Fruit fly (Drosophila melanogaster): ENCODE measurements around the gene CG15362.

DNA sequence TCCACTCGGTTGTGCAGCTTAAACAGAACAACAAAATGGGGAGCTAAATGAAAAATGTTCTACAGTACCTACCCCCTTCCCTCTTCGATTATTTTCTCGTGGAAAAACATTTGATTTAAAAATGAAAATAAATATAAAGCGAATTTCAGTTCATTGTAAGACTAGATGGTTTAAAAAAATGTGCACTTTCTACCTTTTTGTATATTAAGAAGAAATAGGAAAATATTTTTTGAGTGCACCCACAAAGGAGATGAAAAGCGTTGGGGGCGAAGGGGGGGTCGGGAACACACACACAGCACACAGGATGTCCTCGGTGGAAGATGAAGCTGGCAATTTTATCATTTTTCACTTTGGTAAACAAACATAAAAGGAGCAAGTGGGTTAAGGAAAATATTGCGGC lies 41.8 kb downstream of the CG15362 start:
- TF ChIP-seq Hnf4 (GFP tag; optimal IDR thresholded peaks at IDR 0.05) (no peak), tai (GFP tag; optimal IDR thresholded peaks at IDR 0.05) (no peak), Abd-B (GFP tag; optimal IDR thresholded peaks at IDR 0.05) (no peak), h (GFP tag; optimal IDR thresholded peaks at IDR 0.05) (no peak), pan (optimal IDR thresholded peaks at IDR 0.05) (no peak), CG9705 (GFP tag; optimal IDR thresholded peaks at IDR 0.05) (no peak), Sp1 (GFP tag; optimal IDR thresholded peaks at IDR 0.05) (no peak), Jra (GFP tag; optimal IDR thresholded peaks at IDR 0.05) (no peak)
